Worm (Caenorhabditis elegans) whole organism, young adult: ENCODE data around the gene gsr-1.

Experiments
- Y79H2A.3 ChIP-seq: fragments of 200-800 bp; sonication (Bioruptor generic); conservative IDR thresholded peaks from 2 replicates; pipeline ENCODE4 v1.3.6; 2022; ENCODE audit warnings: missing genetic modification reagents, missing genetic modification characterization, missing compliant biosample characterization
- ama-1 ChIP-seq, 3 experiments: fragments of 150-350 bp in 1 of 3; sonication (generic microtip) in 2 of 3; optimal IDR thresholded peaks; 2 replicates each; lab custom pipeline; 2014 to 2018; ENCODE audit warnings: missing biosample characterization in 2 of 3, missing genetic modification characterization in 2 of 3, missing genetic modification reagents in 2 of 3
- ceh-79 ChIP-seq: sonication (generic microtip); optimal IDR thresholded peaks from 2 replicates; lab custom pipeline; 2017; ENCODE audit warnings: mild to moderate bottlenecking, missing genetic modification characterization, missing compliant biosample characterization
- die-1 ChIP-seq: sonication (generic microtip); optimal IDR thresholded peaks from 2 replicates; lab custom pipeline; 2016; ENCODE audit warnings: missing genotype, mild to moderate bottlenecking, missing genetic modification characterization, missing compliant biosample characterization
- him-1 ChIP-seq: sonication (generic microtip); optimal IDR thresholded peaks from 2 replicates; lab custom pipeline; 2016; ENCODE audit warnings: missing genotype, missing genetic modification reagents, missing genetic modification characterization, missing compliant biosample characterization
- nfyb-1 ChIP-seq: fragments of 200-800 bp; sonication (Bioruptor generic); IDR thresholded peaks from 2 replicates; pipeline ENCODE4 v1.3.6; 2022; ENCODE audit warnings: missing genetic modification reagents, missing genetic modification characterization, missing compliant biosample characterization
- pbrm-1 ChIP-seq: fragments of 200-800 bp; sonication (Bioruptor generic); IDR thresholded peaks from 2 replicates; pipeline ENCODE4 v1.3.6; 2022; ENCODE audit warnings: missing genetic modification reagents, missing genetic modification characterization, missing compliant biosample characterization
- sdz-38 ChIP-seq: sonication (generic microtip); optimal IDR thresholded peaks from 2 replicates; lab custom pipeline; 2016; ENCODE audit warnings: missing genotype, missing genetic modification characterization, missing compliant biosample characterization
- snpc-4 ChIP-seq, 5 experiments: fragments of 150-350 bp in 1 of 5; sonication (generic microtip) in 4 of 5; optimal IDR thresholded peaks; 2 replicates each; lab custom pipeline; 2014 to 2018; ENCODE audit warnings: missing genetic modification characterization in 5 of 5, missing biosample characterization in 3 of 5, antibody characterized with exemption in 2 of 5, mild to moderate bottlenecking in 2 of 5, missing compliant biosample characterization in 2 of 5, missing genotype in 2 of 5, moderate library complexity in 2 of 5, missing genetic modification reagents in 1 of 5
- somi-1 ChIP-seq: fragments of 200-800 bp; sonication (Bioruptor generic); optimal IDR thresholded peaks from 2 replicates; lab custom pipeline; 2018; ENCODE audit warnings: mild to moderate bottlenecking, missing genetic modification characterization, missing compliant biosample characterization
- unc-130 ChIP-seq: sonication (generic microtip); optimal IDR thresholded peaks from 2 replicates; lab custom pipeline; 2016; ENCODE audit warnings: missing genetic modification reagents, missing genetic modification characterization, missing compliant biosample characterization
- ztf-28 ChIP-seq: fragments of 200-800 bp; sonication (Bioruptor generic); IDR thresholded peaks from 2 replicates; pipeline ENCODE4 v1.3.6; 2022; ENCODE audit warnings: missing genetic modification reagents, missing genetic modification characterization, missing compliant biosample characterization

DNA sequence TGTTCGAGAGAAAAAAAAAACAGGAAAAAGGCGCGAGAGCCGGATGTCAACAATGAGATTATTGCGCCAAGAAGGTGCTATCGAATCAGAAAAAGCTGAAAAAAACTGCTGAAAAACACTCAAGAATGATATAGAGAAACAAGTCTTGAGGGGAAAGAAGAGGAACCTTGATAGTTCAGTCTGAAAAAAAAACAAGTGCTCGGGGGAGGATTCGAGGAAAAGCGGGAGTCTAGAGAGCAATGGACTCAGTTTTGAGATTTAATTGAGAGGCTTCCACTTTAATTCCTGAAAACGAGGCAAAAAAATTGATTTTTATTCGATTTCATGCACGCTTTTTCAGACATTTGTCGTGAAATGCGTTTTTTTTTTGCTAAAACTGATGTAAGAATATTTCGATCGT lies 43.9 kb downstream of the gsr-1 start, which contains the start of gene npr-15:
- TF ChIP-seq him-1 (tag; lab: Kevin White, UChicago) = no peak
- no peak for TF ChIP-seq pbrm-1 (GFP tag; lab: Robert Waterston, UW)
- TF ChIP-seq somi-1 (GFP tag; lab: Kevin White, UChicago) = no peak
- TF ChIP-seq nfyb-1 = no peak
- no peak for TF ChIP-seq ztf-28 (GFP tag; lab: Robert Waterston, UW)
- TF ChIP-seq ama-1 (optimal IDR thresholded peaks at IDR 0.05; lab: Kevin White, UChicago) = no peak
- TF ChIP-seq ama-1 (GFP tag; optimal IDR thresholded peaks at IDR 0.05; lab: Kevin White, UChicago) = no peak
- TF ChIP-seq ceh-79 (tag; lab: Kevin White, UChicago) = no peak
- no peak for TF ChIP-seq die-1 (tag; lab: Kevin White, UChicago)
- TF ChIP-seq unc-130 (GFP tag; lab: Kevin White, UChicago) = no peak
- no peak for TF ChIP-seq snpc-4 (GFP tag; optimal IDR thresholded peaks at IDR 0.05; lab: Kevin White, UChicago)
- no peak for TF ChIP-seq snpc-4 (tag; optimal IDR thresholded peaks at IDR 0.05; lab: Kevin White, UChicago)
- TF ChIP-seq Y79H2A.3 (GFP tag; lab: Robert Waterston, UW) = no peak
- TF ChIP-seq sdz-38 (tag; lab: Kevin White, UChicago) = no peak
